Worm (Caenorhabditis elegans) whole organism, L4 larva: Measurements from ENCODE around the gene flp-19.

Source experiments
- F26F4.8 ChIP-seq: fragments of 200-800 bp; sonication (Bioruptor generic); conservative IDR thresholded peaks from 2 replicates; pipeline ENCODE4 v1.3.6; 2022; ENCODE audit warnings: missing genetic modification characterization, missing compliant biosample characterization
- F37D6.2 ChIP-seq: sonication (generic microtip); optimal IDR thresholded peaks from 2 replicates; lab custom pipeline; 2016; ENCODE audit warnings: mild to moderate bottlenecking, missing genetic modification characterization, missing compliant biosample characterization
- T20F7.1 ChIP-seq: fragments of 200-800 bp; sonication (Bioruptor generic); optimal IDR thresholded peaks from 2 replicates; lab custom pipeline; 2018; ENCODE audit warnings: mild to moderate bottlenecking, missing genetic modification characterization, missing compliant biosample characterization
- Y5F2A.4 ChIP-seq: fragments of 200-800 bp; sonication (Bioruptor generic); optimal IDR thresholded peaks from 2 replicates; lab custom pipeline; 2018; ENCODE audit warnings: mild to moderate bottlenecking, missing genetic modification characterization, missing compliant biosample characterization
- Y75B8A.6 ChIP-seq: fragments of 200-800 bp; sonication (Bioruptor generic); IDR thresholded peaks from 2 replicates; pipeline ENCODE4 v1.3.6; 2022; ENCODE audit warnings: missing genetic modification reagents, missing genetic modification characterization, missing compliant biosample characterization
- ZK337.2 ChIP-seq: fragments of 200-800 bp; sonication (Bioruptor generic); IDR thresholded peaks from 2 replicates; pipeline ENCODE4 v1.3.6; 2022; ENCODE audit warnings: missing genetic modification reagents, missing genetic modification characterization, missing compliant biosample characterization
- ZK546.5 ChIP-seq, 2 experiments: sonication (generic microtip); optimal IDR thresholded peaks; 2 replicates each; lab custom pipeline; 2017; ENCODE audit warnings: missing biosample characterization in 2 of 2, missing genetic modification characterization in 2 of 2
- aha-1 ChIP-seq: fragments of 150-350 bp; peaks from one replicate; lab custom pipeline; 2014; ENCODE audit warnings: missing biosample characterization, missing genetic modification characterization
- aly-2 ChIP-seq: sonication (generic microtip); optimal IDR thresholded peaks from 2 replicates; lab custom pipeline; 2018; ENCODE audit warnings: missing biosample characterization, missing genetic modification characterization
- ceh-20 ChIP-seq: fragments of 200-800 bp; sonication (Bioruptor generic); IDR thresholded peaks from 2 replicates; pipeline ENCODE4 v1.3.6; 2022; ENCODE audit warnings: missing genetic modification reagents, missing genetic modification characterization, missing compliant biosample characterization
- ces-1 ChIP-seq: fragments of 150-350 bp; sonication (generic microtip); optimal IDR thresholded peaks from 4 replicates; lab custom pipeline; 2014; ENCODE audit warnings: missing biosample characterization, missing genetic modification reagents, missing genetic modification characterization
- ctbp-1 ChIP-seq: fragments of 200-800 bp; sonication (Bioruptor generic); IDR thresholded peaks from 2 replicates; pipeline ENCODE4 v1.3.6; 2022; ENCODE audit warnings: missing genetic modification reagents, missing genetic modification characterization, missing compliant biosample characterization
- daf-12 ChIP-seq: fragments of 150-350 bp; optimal IDR thresholded peaks from 2 replicates; lab custom pipeline; 2014; ENCODE audit warnings: missing biosample characterization, missing genetic modification reagents, missing genetic modification characterization
- dmd-9 ChIP-seq: fragments of 200-800 bp; sonication (Bioruptor generic); IDR thresholded peaks from 2 replicates; pipeline ENCODE4 v1.3.6; 2022; ENCODE audit warnings: missing genetic modification reagents, missing genetic modification characterization, missing compliant biosample characterization
- dpl-1 ChIP-seq: fragments of 150-350 bp; optimal IDR thresholded peaks from 2 replicates; lab custom pipeline; 2014; ENCODE audit warnings: missing biosample characterization, missing genetic modification reagents, missing genetic modification characterization
- dve-1 ChIP-seq: sonication (generic microtip); optimal IDR thresholded peaks from 2 replicates; lab custom pipeline; 2017; ENCODE audit warnings: antibody characterized with exemption, mild to moderate bottlenecking, missing genetic modification characterization, missing compliant biosample characterization; ENCODE audit not compliant: insufficient read depth
- egl-43 ChIP-seq: fragments of 200-800 bp; sonication (Bioruptor generic); IDR thresholded peaks from 2 replicates; pipeline ENCODE4 v1.3.6; 2022; ENCODE audit warnings: missing genetic modification reagents, missing genetic modification characterization, missing compliant biosample characterization
- fkh-10 ChIP-seq: fragments of 150-350 bp; optimal IDR thresholded peaks from 2 replicates; lab custom pipeline; 2014; ENCODE audit warnings: missing biosample characterization, missing genetic modification reagents, missing genetic modification characterization
- gei-8 ChIP-seq: fragments of 200-800 bp; sonication (Bioruptor generic); optimal IDR thresholded peaks from 2 replicates; lab custom pipeline; 2018; ENCODE audit warnings: mild to moderate bottlenecking, missing genetic modification characterization, missing compliant biosample characterization
- hlh-11 ChIP-seq: fragments of 200-800 bp; sonication (Bioruptor generic); optimal IDR thresholded peaks from 2 replicates; lab custom pipeline; 2018; ENCODE audit warnings: mild to moderate bottlenecking, missing genetic modification characterization, missing compliant biosample characterization
- hlh-30 ChIP-seq: sonication (generic microtip); optimal IDR thresholded peaks from 2 replicates; lab custom pipeline; 2017; ENCODE audit warnings: antibody characterized with exemption, mild to moderate bottlenecking, missing genetic modification characterization, missing compliant biosample characterization; ENCODE audit not compliant: insufficient read depth
- lin-1 ChIP-seq: fragments of 200-800 bp; sonication (Bioruptor generic); IDR thresholded peaks from 2 replicates; pipeline ENCODE4 v1.3.6; 2022; ENCODE audit warnings: missing genetic modification reagents, missing genetic modification characterization, missing compliant biosample characterization
- lin-38 ChIP-seq: fragments of 200-800 bp; sonication (Bioruptor generic); IDR thresholded peaks from 2 replicates; pipeline ENCODE4 v1.3.6; 2022; ENCODE audit warnings: missing genetic modification reagents, missing genetic modification characterization, missing compliant biosample characterization
- mdl-1 ChIP-seq, 2 experiments: fragments of 150-350 bp in 1 of 2; sonication (generic microtip) in 1 of 2; optimal IDR thresholded peaks; 2 replicates each; lab custom pipeline; 2014 to 2017; ENCODE audit warnings: missing biosample characterization in 2 of 2, missing genetic modification characterization in 2 of 2
- mep-1 ChIP-seq: fragments of 150-350 bp; sonication (generic microtip); optimal IDR thresholded peaks from 3 replicates; lab custom pipeline; 2014; ENCODE audit warnings: missing biosample characterization, missing genetic modification characterization
- nhr-237 ChIP-seq: sonication (generic microtip); optimal IDR thresholded peaks from 2 replicates; lab custom pipeline; 2017; ENCODE audit warnings: missing biosample characterization, missing genetic modification characterization
- nhr-25 ChIP-seq: sonication (generic microtip); optimal IDR thresholded peaks from 2 replicates; lab custom pipeline; 2017; ENCODE audit warnings: missing genetic modification characterization, mild to moderate bottlenecking, missing compliant biosample characterization, antibody characterized with exemption, moderate library complexity, borderline replicate concordance; ENCODE audit not compliant: insufficient read depth
- nhr-76 ChIP-seq: fragments of 150-350 bp; optimal IDR thresholded peaks from 2 replicates; lab custom pipeline; 2014; ENCODE audit warnings: missing biosample characterization, missing genetic modification characterization
- nhr-77 ChIP-seq: fragments of 150-350 bp; optimal IDR thresholded peaks from 2 replicates; lab custom pipeline; 2014; ENCODE audit warnings: missing biosample characterization, missing genetic modification characterization
- php-3 ChIP-seq: fragments of 200-800 bp; sonication (Bioruptor generic); IDR thresholded peaks from 2 replicates; pipeline ENCODE4 v1.3.6; 2022; ENCODE audit warnings: missing genetic modification reagents, missing genetic modification characterization, missing compliant biosample characterization
- saeg-2 ChIP-seq: fragments of 200-800 bp; sonication (Bioruptor generic); IDR thresholded peaks from 2 replicates; pipeline ENCODE4 v1.3.6; 2022; ENCODE audit warnings: missing genetic modification reagents, missing genetic modification characterization, missing compliant biosample characterization
- sdz-12 ChIP-seq: fragments of 200-800 bp; sonication (Bioruptor generic); optimal IDR thresholded peaks from 2 replicates; lab custom pipeline; 2018; ENCODE audit warnings: mild to moderate bottlenecking, missing genetic modification characterization, missing compliant biosample characterization
- tag-97 ChIP-seq: fragments of 200-800 bp; sonication (Bioruptor generic); IDR thresholded peaks from 2 replicates; pipeline ENCODE4 v1.3.6; 2022; ENCODE audit warnings: missing genetic modification characterization, missing compliant biosample characterization
- tra-1 ChIP-seq: fragments of 200-800 bp; sonication (Bioruptor generic); IDR thresholded peaks from 2 replicates; pipeline ENCODE4 v1.3.6; 2022; ENCODE audit warnings: missing genetic modification reagents, missing genetic modification characterization, missing compliant biosample characterization
- unc-62 ChIP-seq, 3 experiments: fragments of 150-350 bp in 1 of 3; sonication (generic microtip); optimal IDR thresholded peaks in 2 of 3; peaks in 1 of 3; 1 replicate in 1 of 3; 2 replicates in 2 of 3; lab custom pipeline; 2014 to 2017; ENCODE audit warnings: missing biosample characterization in 3 of 3, missing genetic modification characterization in 3 of 3, missing genetic modification reagents in 3 of 3, missing genotype in 1 of 3
- zfp-2 ChIP-seq: sonication (generic microtip); optimal IDR thresholded peaks from 2 replicates; lab custom pipeline; 2016; ENCODE audit warnings: mild to moderate bottlenecking, missing genetic modification characterization, missing compliant biosample characterization
- zip-11 ChIP-seq: fragments of 200-800 bp; sonication (Bioruptor generic); IDR thresholded peaks from 2 replicates; pipeline ENCODE4 v1.3.6; 2022; ENCODE audit warnings: missing genetic modification characterization, missing compliant biosample characterization
- ztf-11 ChIP-seq: fragments of 150-350 bp; optimal IDR thresholded peaks from 2 replicates; lab custom pipeline; 2014; ENCODE audit warnings: missing biosample characterization, missing genetic modification characterization

Gene flp-19

ce11 chrX:10593234-10593633, 11.3 kb upstream of the flp-19 start, which contains the start of gene sdn-1:
sdn-1 (minus strand) TSS chrX:10593334.
- TF ChIP-seq nhr-77 (tag; lab: Kevin White, UChicago) (no peak), mdl-1 (tag; optimal IDR thresholded peaks at IDR 0.05; lab: Kevin White, UChicago) (no peak), aha-1 (tag; lab: Kevin White, UChicago) (peak; percentile 38)

ce11 chrX:10593756-10594376, 10.6 kb upstream of the flp-19 start:
- TF ChIP-seq fkh-10 (GFP tag; lab: Kevin White, UChicago) (peak; percentile 3), zfp-2 (tag; lab: Kevin White, UChicago) (no peak), php-3 (no peak), daf-12 (no peak), lin-1 (GFP tag; lab: Robert Waterston, UW) (no peak), hlh-30 (tag; lab: Kevin White, UChicago) (peak; percentile 44), F37D6.2 (tag; lab: Kevin White, UChicago) (no peak), Y5F2A.4 (GFP tag; lab: Kevin White, UChicago) (no peak), nhr-25 (tag; lab: Kevin White, UChicago) (no peak), dve-1 (tag; lab: Kevin White, UChicago) (no peak), tag-97 (GFP tag; lab: Robert Waterston, UW) (0 out of 2 replicates have a peak, but pooled peaks have one; percentile 48), unc-62 (GFP tag; optimal IDR thresholded peaks at IDR 0.05 in 1 of 2; lab: Kevin White, UChicago) (peak in 1 of 2 experiments; percentile 81), unc-62 (tag; optimal IDR thresholded peaks at IDR 0.05; lab: Kevin White, UChicago) (no peak), saeg-2 (GFP tag; lab: Robert Waterston, UW) (no peak), T20F7.1 (GFP tag; lab: Kevin White, UChicago) (no peak), Y75B8A.6 (GFP tag; lab: Robert Waterston, UW) (no peak), aha-1 (tag; lab: Kevin White, UChicago) (peak; percentile 93), tra-1 (no peak), hlh-11 (tag; lab: Kevin White, UChicago) (no peak), lin-38 (GFP tag; lab: Robert Waterston, UW) (no peak), F26F4.8 (GFP tag; lab: Robert Waterston, UW) (no peak)

- no peak for TF ChIP-seq ztf-11 (tag; lab: Kevin White, UChicago)
- TF ChIP-seq nhr-76 (tag; lab: Kevin White, UChicago) = no peak
- no peak for TF ChIP-seq zip-11 (GFP tag; lab: Robert Waterston, UW)
- no peak for TF ChIP-seq nhr-77 (tag; lab: Kevin White, UChicago)
- no peak for TF ChIP-seq aly-2 (tag; lab: Kevin White, UChicago)
- no peak for TF ChIP-seq dpl-1 (GFP tag; lab: Kevin White, UChicago)
- TF ChIP-seq ZK337.2 (GFP tag; lab: Robert Waterston, UW) = no peak
- TF ChIP-seq fkh-10 (GFP tag; lab: Kevin White, UChicago) = peak; percentile 50
- TF ChIP-seq nhr-237 = no peak
- peak; percentile 53; the same call in 1 of the 2 replicates for TF ChIP-seq ctbp-1
- no peak for TF ChIP-seq zfp-2 (tag; lab: Kevin White, UChicago)
- no peak for TF ChIP-seq sdz-12 (GFP tag; lab: Kevin White, UChicago)
- no peak for TF ChIP-seq egl-43 (GFP tag; lab: Robert Waterston, UW)
- no peak for TF ChIP-seq dmd-9 (GFP tag; lab: Robert Waterston, UW)
- no peak for TF ChIP-seq gei-8 (GFP tag; lab: Kevin White, UChicago)
- peak; percentile 17 for TF ChIP-seq hlh-30 (tag; lab: Kevin White, UChicago)
- no peak for TF ChIP-seq mep-1 (tag; lab: Kevin White, UChicago)
- no peak for TF ChIP-seq ZK546.5 (tag; optimal IDR thresholded peaks at IDR 0.05; lab: Kevin White, UChicago)
- peak in 1 of 2 experiments; percentile 60 for TF ChIP-seq unc-62 (GFP tag; optimal IDR thresholded peaks at IDR 0.05 in 1 of 2; lab: Kevin White, UChicago)
- TF ChIP-seq unc-62 (tag; optimal IDR thresholded peaks at IDR 0.05; lab: Kevin White, UChicago) = no peak
- TF ChIP-seq Y5F2A.4 (GFP tag; lab: Kevin White, UChicago) = no peak
- no peak for TF ChIP-seq ceh-20 (GFP tag; lab: Robert Waterston, UW)
- peak; percentile 44 for TF ChIP-seq ces-1 (GFP tag; lab: Kevin White, UChicago)
Measured at ce11 chrX:10594701-10595421, 9.6 kb upstream of the flp-19 start.
